Worm (Caenorhabditis elegans) whole organism, L4 larva: ENCODE measurements around the gene str-57.

ENCODE experiments used
- aly-2 ChIP-seq: sonication (generic microtip); optimal IDR thresholded peaks from 2 replicates; lab custom pipeline; 2018; ENCODE audit warnings: missing biosample characterization, missing genetic modification characterization
- ceh-28 ChIP-seq: fragments of 150-350 bp; optimal IDR thresholded peaks from 2 replicates; lab custom pipeline; 2014; ENCODE audit warnings: missing biosample characterization, missing genetic modification reagents, missing genetic modification characterization
- ceh-82 ChIP-seq: sonication (generic microtip); optimal IDR thresholded peaks from 2 replicates; lab custom pipeline; 2017; ENCODE audit warnings: missing biosample characterization, missing genetic modification characterization
- lin-15B ChIP-seq: fragments of 150-350 bp; sonication (generic microtip); optimal IDR thresholded peaks from 3 replicates; lab custom pipeline; 2014; ENCODE audit warnings: missing biosample characterization, missing genetic modification characterization
- lin-39 ChIP-seq: fragments of 150-350 bp; optimal IDR thresholded peaks from 2 replicates; lab custom pipeline; 2014; ENCODE audit warnings: missing biosample characterization, missing genetic modification reagents, missing genetic modification characterization
- lsy-2 ChIP-seq, 2 experiments: fragments of 150-350 bp in 1 of 2; sonication (generic microtip) in 1 of 2; optimal IDR thresholded peaks; 2 replicates each; lab custom pipeline; 2014 to 2017; ENCODE audit warnings: missing biosample characterization in 2 of 2, missing genetic modification characterization in 2 of 2
- mep-1 ChIP-seq: fragments of 150-350 bp; sonication (generic microtip); optimal IDR thresholded peaks from 3 replicates; lab custom pipeline; 2014; ENCODE audit warnings: missing biosample characterization, missing genetic modification characterization
- nhr-77 ChIP-seq: fragments of 150-350 bp; optimal IDR thresholded peaks from 2 replicates; lab custom pipeline; 2014; ENCODE audit warnings: missing biosample characterization, missing genetic modification characterization
- pqm-1 ChIP-seq: sonication (generic microtip); optimal IDR thresholded peaks from 2 replicates; lab custom pipeline; 2017; ENCODE audit warnings: missing biosample characterization, missing genetic modification characterization
- sdz-12 ChIP-seq: fragments of 200-800 bp; sonication (Bioruptor generic); optimal IDR thresholded peaks from 2 replicates; lab custom pipeline; 2018; ENCODE audit warnings: mild to moderate bottlenecking, missing genetic modification characterization, missing compliant biosample characterization
- zag-1 ChIP-seq: fragments of 150-350 bp; optimal IDR thresholded peaks from 2 replicates; lab custom pipeline; 2014; ENCODE audit warnings: missing biosample characterization, missing genetic modification characterization

ce11 chrV:15891279-15891678, 20.8 kb downstream of the str-57 start:
- TF ChIP-seq lin-15B, result no peak
- TF ChIP-seq aly-2 (tag; lab: Kevin White, UChicago), result no peak
- TF ChIP-seq pqm-1 (tag; lab: Kevin White, UChicago), result peak; percentile 70
- TF ChIP-seq ceh-28 (tag; lab: Kevin White, UChicago), result no peak
- TF ChIP-seq ceh-82 (tag; lab: Kevin White, UChicago), result no peak
- peak; percentile 24 for TF ChIP-seq nhr-77 (tag; lab: Kevin White, UChicago)
- no peak for TF ChIP-seq zag-1 (tag; lab: Kevin White, UChicago)
- no peak for TF ChIP-seq mep-1 (tag; lab: Kevin White, UChicago)
- no peak for TF ChIP-seq lin-39 (tag; lab: Kevin White, UChicago)
- no peak for TF ChIP-seq sdz-12 (GFP tag; lab: Kevin White, UChicago)
- no peak for TF ChIP-seq lsy-2 (tag; optimal IDR thresholded peaks at IDR 0.05; lab: Kevin White, UChicago)
